Fruit fly (Drosophila melanogaster) whole organism, pupa: ENCODE results near the gene Irp-1B.
A peak's percentile ranks its signal among the peaks of the same experiment; 100 is the strongest.

Experiments used
- CG10348 ChIP-seq: fragments of 200-800 bp; sonication (Bioruptor generic); IDR thresholded peaks from 2 replicates; pipeline ENCODE4 v1.3.6; 2022; ENCODE audit warnings: missing biosample characterization, missing genetic modification characterization
- CG12605 ChIP-seq: fragments of 200-800 bp; sonication (Bioruptor generic); IDR thresholded peaks from 2 replicates; pipeline ENCODE4 v1.3.6; 2022; ENCODE audit warnings: missing biosample characterization, missing genetic modification characterization
- CG13204 ChIP-seq: fragments of 200-800 bp; sonication (Bioruptor generic); optimal IDR thresholded peaks from 2 replicates; lab custom pipeline; 2018; ENCODE audit warnings: missing biosample characterization, mild to moderate bottlenecking, missing genetic modification characterization, moderate library complexity
- CG14655 ChIP-seq: fragments of 200-800 bp; sonication (Bioruptor generic); optimal IDR thresholded peaks from 3 replicates; lab custom pipeline; 2017; ENCODE audit warnings: mild to moderate bottlenecking, missing biosample characterization, missing genetic modification reagents, missing genetic modification characterization
- CG15710 ChIP-seq: fragments of 200-800 bp; sonication (Bioruptor generic); optimal IDR thresholded peaks from 2 replicates; lab custom pipeline; 2018; ENCODE audit warnings: missing biosample characterization, mild to moderate bottlenecking, missing genetic modification characterization, moderate library complexity
- CG17806 ChIP-seq: fragments of 200-800 bp; sonication (Bioruptor generic); optimal IDR thresholded peaks from 2 replicates; lab custom pipeline; 2018; ENCODE audit warnings: missing biosample characterization, mild to moderate bottlenecking, missing genetic modification characterization, moderate library complexity
- CG32121 ChIP-seq: fragments of 200-800 bp; sonication (Bioruptor generic); IDR thresholded peaks from 2 replicates; pipeline ENCODE4 v1.3.6; 2022; ENCODE audit warnings: missing biosample characterization, missing genetic modification characterization
- CG34367 ChIP-seq: fragments of 200-800 bp; sonication (Bioruptor generic); optimal IDR thresholded peaks from 2 replicates; lab custom pipeline; 2018; ENCODE audit warnings: missing biosample characterization, mild to moderate bottlenecking, missing genetic modification characterization
- CG4496 ChIP-seq: fragments of 200-800 bp; sonication (Bioruptor generic); IDR thresholded peaks from 3 replicates; pipeline ENCODE4 v1.3.6; 2022; ENCODE audit warnings: missing biosample characterization, missing genetic modification characterization
- CG8159 ChIP-seq: fragments of 200-800 bp; sonication (Bioruptor generic); optimal IDR thresholded peaks from 3 replicates; lab custom pipeline; 2018; ENCODE audit warnings: missing biosample characterization, mild to moderate bottlenecking, missing genetic modification characterization, moderate library complexity
- CG8301 ChIP-seq: fragments of 200-800 bp; sonication (Bioruptor generic); optimal IDR thresholded peaks from 2 replicates; lab custom pipeline; 2018; ENCODE audit warnings: missing biosample characterization, mild to moderate bottlenecking, missing genetic modification characterization
- CG9948 ChIP-seq: fragments of 200-800 bp; sonication (Bioruptor generic); optimal IDR thresholded peaks from 2 replicates; lab custom pipeline; 2018; ENCODE audit warnings: missing biosample characterization, mild to moderate bottlenecking, missing genetic modification characterization, moderate library complexity
- D1 ChIP-seq: fragments of 200-800 bp; sonication (Bioruptor generic); optimal IDR thresholded peaks from 2 replicates; lab custom pipeline; 2018; ENCODE audit warnings: missing biosample characterization, mild to moderate bottlenecking, missing genetic modification characterization, moderate library complexity
- EcR ChIP-seq: fragments of 200-800 bp; sonication (Bioruptor generic); optimal IDR thresholded peaks from 3 replicates; lab custom pipeline; 2019; ENCODE audit warnings: missing biosample characterization, missing genetic modification characterization, mild to moderate bottlenecking, moderate library complexity, missing genetic modification reagents
- Ets98B ChIP-seq: fragments of 200-800 bp; sonication (Bioruptor generic); IDR thresholded peaks from 2 replicates; pipeline ENCODE4 v1.3.6; 2022; ENCODE audit warnings: missing biosample characterization, missing genetic modification characterization
- Pif1A ChIP-seq: fragments of 200-800 bp; sonication (Bioruptor generic); optimal IDR thresholded peaks from 3 replicates; lab custom pipeline; 2016; ENCODE audit warnings: missing biosample characterization, missing genetic modification characterization
- Pif1B ChIP-seq: fragments of 200-800 bp; sonication (Bioruptor generic); optimal IDR thresholded peaks from 3 replicates; lab custom pipeline; 2016; ENCODE audit warnings: missing biosample characterization, missing genetic modification characterization
- Snoo ChIP-seq: fragments of 200-800 bp; sonication (Bioruptor generic); optimal IDR thresholded peaks from 3 replicates; lab custom pipeline; 2017; ENCODE audit warnings: missing biosample characterization, mild to moderate bottlenecking, missing genetic modification characterization, inconsistent platforms
- fd96Ca ChIP-seq: fragments of 200-800 bp; sonication (Bioruptor generic); IDR thresholded peaks from 3 replicates; pipeline ENCODE4 v1.3.6; 2022; ENCODE audit warnings: missing biosample characterization, missing genetic modification characterization
- gl ChIP-seq: fragments of 200-800 bp; sonication (Bioruptor generic); optimal IDR thresholded peaks from 2 replicates; lab custom pipeline; 2018; ENCODE audit warnings: missing biosample characterization, mild to moderate bottlenecking, missing genetic modification characterization
- rn ChIP-seq: fragments of 200-800 bp; sonication (Bioruptor generic); IDR thresholded peaks from 2 replicates; pipeline ENCODE4 v1.3.6; 2022; ENCODE audit warnings: missing biosample characterization, missing genetic modification characterization

Irp-1B gene

DNA sequence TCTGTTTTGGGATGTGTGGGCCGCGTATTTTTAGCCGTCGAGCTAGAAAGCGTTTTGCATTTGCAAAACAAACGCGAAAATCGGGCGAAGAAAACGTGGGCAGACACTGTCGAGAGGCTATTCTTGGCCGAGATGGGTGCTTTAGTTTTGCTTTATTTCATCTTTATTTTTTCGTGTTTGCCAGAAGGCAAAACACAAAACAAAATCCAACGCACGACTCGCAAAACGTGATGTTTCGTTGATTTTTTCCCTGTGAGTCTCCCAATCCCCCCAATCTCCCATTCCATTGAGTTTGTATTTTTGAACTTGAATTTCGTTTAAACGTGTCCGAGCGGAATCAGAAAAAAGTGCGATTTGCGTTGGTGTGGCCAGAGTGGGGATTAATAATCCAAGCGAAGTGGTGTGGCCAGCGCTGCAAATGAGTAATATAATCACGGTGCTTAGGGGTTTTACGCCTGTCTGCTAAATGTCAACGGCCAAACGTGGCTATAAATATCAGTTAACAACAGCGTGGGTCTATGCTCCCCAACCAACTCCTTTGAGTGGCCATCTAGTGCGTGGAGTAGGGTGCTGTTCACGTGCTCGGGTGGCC lies 22.7 kb downstream of the Irp-1B start:
- TF ChIP-seq CG32121 (peak; percentile 50), Pif1A (GFP tag; lab: Kevin White, UChicago) (no peak), EcR (GFP tag; lab: Kevin White, UChicago) (peak; percentile 4)

DNA sequence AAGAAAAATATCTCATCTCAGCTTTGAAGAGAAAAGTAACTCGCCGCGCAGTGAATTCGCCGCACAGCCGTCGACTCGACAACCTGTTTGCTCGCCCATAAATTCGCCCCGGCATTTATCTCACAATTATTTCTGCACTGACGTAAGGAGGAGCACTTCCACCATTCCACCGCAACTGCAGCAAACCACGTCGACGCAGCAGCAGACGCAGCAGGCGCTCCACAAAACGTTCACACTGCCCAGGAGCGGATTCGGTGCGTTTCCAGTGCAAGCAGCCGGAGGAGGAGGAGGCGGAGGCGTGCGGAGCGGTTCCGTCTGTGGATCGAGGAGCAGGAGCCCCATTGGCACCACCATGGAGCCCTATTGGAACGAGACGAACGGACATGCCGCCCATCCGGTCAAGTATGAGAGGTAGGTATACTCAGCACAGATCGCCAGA lies 23.6 kb downstream of the Irp-1B start:
- TF ChIP-seq Snoo (tag; lab: Kevin White, UChicago), result no peak
- TF ChIP-seq EcR (GFP tag; lab: Kevin White, UChicago), result peak; percentile 19
- TF ChIP-seq CG10348 (GFP tag; lab: Robert Waterston, UW), result no peak
- TF ChIP-seq CG4496, result no peak
- no peak for TF ChIP-seq CG17806 (tag; lab: Kevin White, UChicago)
- no peak for TF ChIP-seq Pif1B (GFP tag; lab: Kevin White, UChicago)
- no peak for TF ChIP-seq CG8301 (tag; lab: Kevin White, UChicago)
- no peak for TF ChIP-seq CG12605
- peak; percentile 5 for TF ChIP-seq gl (tag; lab: Kevin White, UChicago)
- TF ChIP-seq CG32121, result no peak
- TF ChIP-seq CG13204 (GFP tag; lab: Kevin White, UChicago), result peak; percentile 45
- TF ChIP-seq CG8159 (tag; lab: Kevin White, UChicago), result no peak
- TF ChIP-seq CG34367, result no peak
- no peak for TF ChIP-seq Ets98B (GFP tag; lab: Robert Waterston, UW)
- no peak for TF ChIP-seq CG15710 (tag; lab: Kevin White, UChicago)
- no peak for TF ChIP-seq CG9948 (tag; lab: Kevin White, UChicago)
- no peak for TF ChIP-seq CG14655
- no peak for TF ChIP-seq Pif1A (GFP tag; lab: Kevin White, UChicago)
- TF ChIP-seq rn (GFP tag; lab: Robert Waterston, UW), result no peak
- TF ChIP-seq fd96Ca, result no peak
- TF ChIP-seq D1 (tag; lab: Kevin White, UChicago), result no peak

DNA sequence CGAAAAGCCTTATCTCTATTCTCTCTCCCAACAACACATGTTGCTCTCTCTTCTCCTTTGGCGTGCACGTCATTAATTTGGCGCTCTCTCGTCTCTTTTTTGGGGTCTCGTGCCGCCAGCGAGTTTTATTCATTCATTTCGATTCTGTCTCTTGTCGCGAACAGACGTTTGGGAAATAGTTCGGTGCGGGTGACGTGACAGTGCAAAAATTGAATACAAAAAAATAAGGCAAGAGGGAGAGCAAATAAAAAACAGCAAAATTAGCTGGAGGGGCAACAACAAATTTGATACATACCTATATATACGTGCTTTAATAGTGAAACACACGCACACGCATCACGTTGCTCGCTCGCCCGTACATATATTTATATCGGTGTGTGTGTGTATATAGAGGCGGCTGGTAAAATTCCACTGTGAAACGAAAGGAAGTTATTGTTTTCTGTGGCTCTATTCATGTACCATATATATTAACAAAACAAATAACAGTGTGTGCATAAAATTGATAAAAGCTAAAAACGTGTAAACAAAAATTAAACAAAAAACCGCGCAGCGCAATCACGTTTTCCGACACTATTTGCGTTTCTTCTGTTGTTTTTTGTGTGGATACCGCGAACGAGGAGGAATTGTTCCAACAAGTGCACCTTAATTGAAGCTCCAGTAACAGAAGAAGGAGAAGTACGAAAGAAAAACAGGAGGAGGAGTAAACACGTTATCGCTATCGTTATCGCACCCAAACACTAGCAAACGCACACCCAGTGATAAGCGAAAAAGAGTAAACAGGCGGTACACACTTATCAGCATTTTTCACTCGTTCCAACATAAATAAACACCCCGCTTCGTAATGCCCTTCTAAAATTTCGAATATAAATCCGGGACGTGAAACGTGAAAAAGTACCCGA lies 24.3 kb downstream of the Irp-1B start, which contains the start of gene cwo:
Gene cwo (plus strand): TSS at position 131 of the 899 bp plus-strand sequence.
- TF ChIP-seq CG9948 (tag; lab: Kevin White, UChicago) (no peak), Ets98B (GFP tag; lab: Robert Waterston, UW) (no peak), CG15710 (tag; lab: Kevin White, UChicago) (no peak), CG8301 (tag; lab: Kevin White, UChicago) (no peak), CG13204 (GFP tag; lab: Kevin White, UChicago) (no peak), CG10348 (GFP tag; lab: Robert Waterston, UW) (no peak), Snoo (tag; lab: Kevin White, UChicago) (no peak), CG14655 (no peak), Pif1B (GFP tag; lab: Kevin White, UChicago) (no peak), EcR (GFP tag; lab: Kevin White, UChicago) (no peak), Pif1A (GFP tag; lab: Kevin White, UChicago) (no peak), CG4496 (no peak), fd96Ca (no peak), CG32121 (no peak), rn (GFP tag; lab: Robert Waterston, UW) (no peak), CG12605 (no peak), CG17806 (tag; lab: Kevin White, UChicago) (no peak), gl (tag; lab: Kevin White, UChicago) (no peak), CG8159 (tag; lab: Kevin White, UChicago) (no peak), CG34367 (no peak)

DNA sequence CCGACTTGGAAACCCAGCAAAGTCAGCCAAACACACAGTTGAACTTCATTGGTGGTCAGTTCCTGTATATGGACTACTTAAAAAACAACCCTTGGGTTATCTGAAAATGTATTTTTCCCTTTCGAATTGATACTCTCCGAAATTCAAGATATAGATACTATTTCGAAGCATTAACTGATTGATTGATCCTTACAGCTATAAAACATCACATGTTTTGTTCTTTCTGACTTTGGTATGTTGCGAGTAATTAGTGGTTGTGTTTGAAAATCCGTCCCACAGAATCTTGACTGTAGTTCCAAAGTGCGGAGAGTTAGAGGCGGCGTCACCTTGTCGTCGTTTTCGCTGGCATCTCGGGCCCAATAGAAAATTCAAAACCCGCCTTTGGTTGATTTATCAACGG lies 32.6 kb downstream of the Irp-1B start:
- TF ChIP-seq CG14655, result peak; percentile 30
- no peak for TF ChIP-seq Snoo (tag; lab: Kevin White, UChicago)
- TF ChIP-seq CG8301 (tag; lab: Kevin White, UChicago), result peak; percentile 43
- TF ChIP-seq, all 21 proteins: peak for 2

DNA sequence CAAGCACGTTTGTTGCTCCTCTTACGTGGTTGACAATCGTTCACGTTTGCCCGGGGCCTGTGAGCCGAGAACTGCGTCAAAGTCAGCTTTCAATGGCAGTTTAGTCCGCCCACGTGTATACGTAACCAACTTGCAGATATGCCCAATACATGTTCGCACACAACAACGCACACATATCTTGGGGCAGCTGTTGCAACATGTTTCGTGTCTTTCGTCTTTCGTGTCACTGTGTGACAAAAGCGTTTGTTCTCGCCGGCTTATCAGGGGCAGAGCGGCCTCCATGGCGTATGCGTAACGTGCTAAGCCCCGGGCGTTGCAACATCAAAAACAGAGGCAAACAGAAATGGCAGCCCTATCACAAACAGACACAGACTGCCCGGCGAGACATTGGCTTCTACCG lies 33.3 kb downstream of the Irp-1B start:
- no peak for TF ChIP-seq CG13204 (GFP tag; lab: Kevin White, UChicago)
- no peak for TF ChIP-seq D1 (tag; lab: Kevin White, UChicago)
- TF ChIP-seq rn (GFP tag; lab: Robert Waterston, UW), result no peak
- TF ChIP-seq Pif1B (GFP tag; lab: Kevin White, UChicago), result no peak
- TF ChIP-seq CG10348 (GFP tag; lab: Robert Waterston, UW), result no peak

DNA sequence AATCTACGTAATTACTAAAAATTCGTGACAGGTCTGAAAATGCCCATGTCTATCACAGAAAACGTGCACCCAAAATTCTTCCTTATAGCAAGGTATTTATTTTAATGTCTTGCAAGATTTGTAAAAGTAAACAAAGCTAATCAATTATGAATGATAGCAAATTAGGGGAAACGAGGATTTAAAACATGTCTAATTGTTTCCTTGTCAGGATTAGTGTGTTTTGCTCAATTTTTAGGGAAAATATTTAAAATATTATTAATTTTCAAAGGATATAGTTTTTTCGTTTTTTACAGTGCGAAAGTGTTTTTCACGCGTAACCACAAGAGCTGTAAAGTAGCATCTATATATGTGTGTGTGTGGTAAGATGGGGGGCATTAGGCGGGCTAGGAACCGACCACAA lies 33.7 kb downstream of the Irp-1B start:
- no peak for TF ChIP-seq CG32121
- no peak for TF ChIP-seq CG15710 (tag; lab: Kevin White, UChicago)
- peak; percentile 24 for TF ChIP-seq CG14655
- TF ChIP-seq CG13204 (GFP tag; lab: Kevin White, UChicago), result no peak
- TF ChIP-seq fd96Ca, result no peak
- TF ChIP-seq CG34367, result no peak
